Fruit fly (Drosophila melanogaster) whole organism, embryonic: Measurements from ENCODE around the gene CG10333.
A peak's percentile ranks its signal among the peaks of the same experiment; 100 is the strongest.

Experiments used
- Adf1 ChIP-seq: fragments of 200-800 bp; sonication (Bioruptor generic); IDR thresholded peaks from 2 replicates; pipeline ENCODE4 v1.3.6; 2022; ENCODE audit warnings: missing biosample characterization, missing genetic modification characterization
- Asciz ChIP-seq: fragments of 200-800 bp; sonication (Bioruptor generic); optimal IDR thresholded peaks from 2 replicates; lab custom pipeline; 2017; ENCODE audit warnings: missing biosample characterization, mild to moderate bottlenecking, missing genetic modification characterization, missing genetic modification reagents
- Blimp-1 ChIP-seq: fragments of 200-800 bp; sonication (Bioruptor generic); optimal IDR thresholded peaks from 3 replicates; lab custom pipeline; 2018; ENCODE audit warnings: missing biosample characterization, missing genetic modification characterization, mild to moderate bottlenecking, moderate library complexity, missing genetic modification reagents
- CG10209 ChIP-seq: fragments of 200-800 bp; sonication (Bioruptor generic); optimal IDR thresholded peaks from 3 replicates; lab custom pipeline; 2017; ENCODE audit warnings: missing biosample characterization, mild to moderate bottlenecking, missing genetic modification characterization, missing genetic modification reagents
- CG10267 ChIP-seq: fragments of 200-800 bp; sonication (Bioruptor generic); optimal IDR thresholded peaks from 2 replicates; lab custom pipeline; 2018; ENCODE audit warnings: missing biosample characterization, mild to moderate bottlenecking, missing genetic modification characterization, moderate library complexity
- CG11398 ChIP-seq: fragments of 200-800 bp; sonication (Bioruptor generic); optimal IDR thresholded peaks from 2 replicates; lab custom pipeline; 2016; ENCODE audit warnings: missing biosample characterization, missing genetic modification characterization
- CG12071 ChIP-seq: fragments of 200-800 bp; sonication (Bioruptor generic); optimal IDR thresholded peaks from 3 replicates; lab custom pipeline; 2018; ENCODE audit warnings: missing biosample characterization, mild to moderate bottlenecking, missing genetic modification characterization
- CG12155 ChIP-seq: fragments of 200-800 bp; sonication (Bioruptor generic); optimal IDR thresholded peaks from 3 replicates; lab custom pipeline; 2016; ENCODE audit warnings: missing biosample characterization, missing genetic modification characterization
- CG12659 ChIP-seq: fragments of 200-800 bp; sonication (Bioruptor generic); optimal IDR thresholded peaks from 3 replicates; lab custom pipeline; 2017; ENCODE audit warnings: mild to moderate bottlenecking, missing biosample characterization, missing genetic modification reagents, missing genetic modification characterization
- CG12942 ChIP-seq: fragments of 200-800 bp; sonication (Bioruptor generic); optimal IDR thresholded peaks from 3 replicates; lab custom pipeline; 2016; ENCODE audit warnings: missing biosample characterization, missing genetic modification characterization
- CG14050 ChIP-seq: fragments of 200-800 bp; sonication (Bioruptor generic); IDR thresholded peaks from 3 replicates; pipeline ENCODE4 v1.3.6; 2022; ENCODE audit warnings: missing biosample characterization, missing genetic modification characterization
- CG1529 ChIP-seq: fragments of 200-800 bp; sonication (Bioruptor generic); optimal IDR thresholded peaks from 3 replicates; lab custom pipeline; 2018; ENCODE audit warnings: missing biosample characterization, missing genetic modification characterization
- CG16813 ChIP-seq: fragments of 200-800 bp; sonication (Bioruptor generic); IDR thresholded peaks from 3 replicates; pipeline ENCODE4 v1.3.6; 2022; ENCODE audit warnings: missing biosample characterization, missing genetic modification characterization; ENCODE audit not compliant: partially characterized antibody
- CG3065 ChIP-seq: fragments of 200-800 bp; sonication (Bioruptor generic); optimal IDR thresholded peaks from 2 replicates; lab custom pipeline; 2016; ENCODE audit warnings: missing biosample characterization, missing genetic modification characterization
- CG31224 ChIP-seq: fragments of 200-800 bp; sonication (Bioruptor generic); IDR thresholded peaks from 2 replicates; pipeline ENCODE4 v1.3.6; 2022; ENCODE audit warnings: missing biosample characterization, missing genetic modification characterization
- CG6854 ChIP-seq: fragments of 200-800 bp; sonication (Bioruptor generic); optimal IDR thresholded peaks from 3 replicates; lab custom pipeline; 2017; ENCODE audit warnings: missing biosample characterization, mild to moderate bottlenecking, missing genetic modification characterization
- CG9215 ChIP-seq: fragments of 200-800 bp; sonication (Bioruptor generic); IDR thresholded peaks from 2 replicates; pipeline ENCODE4 v1.3.6; 2022; ENCODE audit warnings: missing biosample characterization, missing genetic modification characterization
- CG9609 ChIP-seq: fragments of 200-800 bp; sonication (Bioruptor generic); optimal IDR thresholded peaks from 3 replicates; lab custom pipeline; 2016; ENCODE audit warnings: missing biosample characterization, missing genetic modification characterization
- CTCF ChIP-seq: fragments of 200-800 bp; sonication (Bioruptor generic); optimal IDR thresholded peaks from 2 replicates; lab custom pipeline; 2017; ENCODE audit warnings: missing biosample characterization, mild to moderate bottlenecking, missing genetic modification characterization, moderate library complexity
- Dip2 ChIP-seq: fragments of 200-800 bp; sonication (Bioruptor generic); IDR thresholded peaks from 2 replicates; pipeline ENCODE4 v1.3.6; 2022; ENCODE audit warnings: missing biosample characterization, missing genetic modification characterization
- Doc3 ChIP-seq: fragments of 200-800 bp; sonication (Bioruptor generic); IDR thresholded peaks from 3 replicates; pipeline ENCODE4 v1.3.6; 2022; ENCODE audit warnings: missing biosample characterization, missing genetic modification characterization; ENCODE audit not compliant: partially characterized antibody
- ERR ChIP-seq: fragments of 200-800 bp; sonication (Bioruptor generic); optimal IDR thresholded peaks from 2 replicates; lab custom pipeline; 2016; ENCODE audit warnings: missing biosample characterization, missing genetic modification characterization
- Fer1 ChIP-seq: fragments of 200-800 bp; sonication (Bioruptor generic); optimal IDR thresholded peaks from 2 replicates; lab custom pipeline; 2017; ENCODE audit warnings: missing biosample characterization, mild to moderate bottlenecking, missing genetic modification characterization
- HLH3B ChIP-seq: fragments of 200-800 bp; sonication (Bioruptor generic); IDR thresholded peaks from 2 replicates; pipeline ENCODE4 v1.3.6; 2022; ENCODE audit warnings: missing biosample characterization, missing genetic modification characterization
- MBD-R2 ChIP-seq: fragments of 200-800 bp; sonication (Bioruptor generic); IDR thresholded peaks from 2 replicates; pipeline ENCODE4 v1.3.6; 2022; ENCODE audit warnings: missing biosample characterization, missing genetic modification characterization
- Myb ChIP-seq: fragments of 200-800 bp; sonication (Bioruptor generic); optimal IDR thresholded peaks from 2 replicates; lab custom pipeline; 2016; ENCODE audit warnings: missing biosample characterization, missing genetic modification characterization
- Nf-YB ChIP-seq: fragments of 200-800 bp; sonication (Bioruptor generic); optimal IDR thresholded peaks from 3 replicates; lab custom pipeline; 2019; ENCODE audit warnings: missing biosample characterization, mild to moderate bottlenecking, missing genetic modification characterization, moderate library complexity
- Pdp1 ChIP-seq, 2 experiments: fragments of 200-800 bp; sonication (Bioruptor generic); optimal IDR thresholded peaks; 3 replicates each; lab custom pipeline; 2016; ENCODE audit warnings: missing biosample characterization in 2 of 2, missing genetic modification characterization in 2 of 2, mild to moderate bottlenecking in 1 of 2, moderate library complexity in 1 of 2
- Six4 ChIP-seq: fragments of 200-800 bp; sonication (Bioruptor generic); optimal IDR thresholded peaks from 2 replicates; lab custom pipeline; 2016; ENCODE audit warnings: missing biosample characterization, missing genetic modification characterization
- Sox100B ChIP-seq: fragments of 200-800 bp; sonication (Bioruptor generic); optimal IDR thresholded peaks from 3 replicates; lab custom pipeline; 2018; ENCODE audit warnings: missing biosample characterization, mild to moderate bottlenecking, missing genetic modification characterization
- YL-1 ChIP-seq: fragments of 200-800 bp; sonication (Bioruptor generic); optimal IDR thresholded peaks from 3 replicates; lab custom pipeline; 2017; ENCODE audit warnings: missing biosample characterization, mild to moderate bottlenecking, missing genetic modification characterization
- aop ChIP-seq: fragments of 200-800 bp; sonication (Bioruptor generic); IDR thresholded peaks from 2 replicates; pipeline ENCODE4 v1.3.6; 2022; ENCODE audit warnings: missing biosample characterization, missing genetic modification characterization
- ase ChIP-seq: fragments of 200-800 bp; sonication (Bioruptor generic); IDR thresholded peaks from 3 replicates; pipeline ENCODE4 v1.3.6; 2022; ENCODE audit warnings: missing biosample characterization, missing genetic modification characterization
- az2 ChIP-seq: fragments of 200-800 bp; sonication (Bioruptor generic); optimal IDR thresholded peaks from 3 replicates; lab custom pipeline; 2016; ENCODE audit warnings: missing biosample characterization, missing genetic modification characterization
- caup ChIP-seq: fragments of 200-800 bp; sonication (Bioruptor generic); optimal IDR thresholded peaks from 3 replicates; lab custom pipeline; 2017; ENCODE audit warnings: missing biosample characterization, mild to moderate bottlenecking, missing genetic modification characterization, moderate library complexity; ENCODE audit not compliant: severe bottlenecking
- fd3F ChIP-seq: fragments of 200-800 bp; sonication (Bioruptor generic); optimal IDR thresholded peaks from 2 replicates; lab custom pipeline; 2018; ENCODE audit warnings: missing biosample characterization, mild to moderate bottlenecking, missing genetic modification characterization, moderate library complexity
- grn ChIP-seq: fragments of 200-800 bp; sonication (Bioruptor generic); optimal IDR thresholded peaks from 3 replicates; lab custom pipeline; 2017; ENCODE audit warnings: missing biosample characterization, missing genetic modification characterization
- h ChIP-seq: fragments of >200 bp; optimal IDR thresholded peaks from 2 replicates; lab custom pipeline; 2017
- ind ChIP-seq: fragments of 200-800 bp; sonication (Bioruptor generic); optimal IDR thresholded peaks from 3 replicates; lab custom pipeline; 2016; ENCODE audit warnings: missing biosample characterization, missing genetic modification characterization
- jigr1 ChIP-seq: fragments of 200-800 bp; sonication (Bioruptor generic); IDR thresholded peaks from 3 replicates; pipeline ENCODE4 v1.3.6; 2022; ENCODE audit warnings: missing biosample characterization, missing genetic modification characterization
- mam ChIP-seq: fragments of 200-800 bp; sonication (Bioruptor generic); optimal IDR thresholded peaks from 3 replicates; lab custom pipeline; 2016; ENCODE audit warnings: missing biosample characterization, missing genetic modification characterization
- nau ChIP-seq: fragments of 200-800 bp; sonication (Bioruptor generic); optimal IDR thresholded peaks from 3 replicates; lab custom pipeline; 2017; ENCODE audit warnings: missing biosample characterization, mild to moderate bottlenecking, missing genetic modification characterization, missing genetic modification reagents
- pnt ChIP-seq: fragments of 200-800 bp; sonication (Bioruptor generic); optimal IDR thresholded peaks from 3 replicates; lab custom pipeline; 2016; ENCODE audit warnings: missing biosample characterization, missing genetic modification characterization
- run ChIP-seq: fragments of 200-800 bp; sonication (Bioruptor generic); optimal IDR thresholded peaks from 3 replicates; lab custom pipeline; 2018; ENCODE audit warnings: missing biosample characterization, mild to moderate bottlenecking, missing genetic modification characterization
- scrt ChIP-seq: fragments of 200-800 bp; sonication (Bioruptor generic); optimal IDR thresholded peaks from 2 replicates; lab custom pipeline; 2018; ENCODE audit warnings: missing biosample characterization, mild to moderate bottlenecking, missing genetic modification characterization, moderate library complexity
- sim ChIP-seq: fragments of 200-800 bp; sonication (Bioruptor generic); IDR thresholded peaks from 2 replicates; pipeline ENCODE4 v1.3.6; 2022; ENCODE audit warnings: missing biosample characterization, missing genetic modification characterization
- sisA ChIP-seq: fragments of 200-800 bp; sonication (Bioruptor generic); IDR thresholded peaks from 2 replicates; pipeline ENCODE4 v1.3.6; 2022; ENCODE audit warnings: missing biosample characterization, missing genetic modification characterization
- tap ChIP-seq: fragments of 200-800 bp; optimal IDR thresholded peaks from 3 replicates; lab custom pipeline; 2019; ENCODE audit warnings: missing biosample characterization, mild to moderate bottlenecking, missing genetic modification characterization, moderate library complexity
- tio ChIP-seq: fragments of 200-800 bp; sonication (Bioruptor generic); optimal IDR thresholded peaks from 2 replicates; lab custom pipeline; 2017; ENCODE audit warnings: missing biosample characterization, missing genetic modification characterization, inconsistent platforms
- tll ChIP-seq, 2 experiments: fragments of 200-800 bp in 1 of 2; fragments of >200 bp in 1 of 2; sonication (Bioruptor generic) in 1 of 2; optimal IDR thresholded peaks; 2 replicates each; lab custom pipeline; 2017 to 2019; ENCODE audit warnings: missing biosample characterization in 2 of 2, missing genetic modification characterization in 2 of 2, mild to moderate bottlenecking in 1 of 2, moderate library complexity in 1 of 2
- tx ChIP-seq: fragments of 200-800 bp; sonication (Bioruptor generic); optimal IDR thresholded peaks from 2 replicates; lab custom pipeline; 2016; ENCODE audit warnings: missing biosample characterization, missing genetic modification characterization
- unc-4 ChIP-seq: fragments of 200-800 bp; sonication (Bioruptor generic); IDR thresholded peaks from 2 replicates; pipeline ENCODE4 v1.3.6; 2022; ENCODE audit warnings: missing biosample characterization, missing genetic modification characterization; ENCODE audit not compliant: partially characterized antibody
- vvl ChIP-seq: fragments of 200-800 bp; sonication (Bioruptor generic); IDR thresholded peaks from 2 replicates; pipeline ENCODE4 v1.3.6; 2022; ENCODE audit warnings: missing biosample characterization, missing genetic modification characterization

The CG10333 gene

DNA sequence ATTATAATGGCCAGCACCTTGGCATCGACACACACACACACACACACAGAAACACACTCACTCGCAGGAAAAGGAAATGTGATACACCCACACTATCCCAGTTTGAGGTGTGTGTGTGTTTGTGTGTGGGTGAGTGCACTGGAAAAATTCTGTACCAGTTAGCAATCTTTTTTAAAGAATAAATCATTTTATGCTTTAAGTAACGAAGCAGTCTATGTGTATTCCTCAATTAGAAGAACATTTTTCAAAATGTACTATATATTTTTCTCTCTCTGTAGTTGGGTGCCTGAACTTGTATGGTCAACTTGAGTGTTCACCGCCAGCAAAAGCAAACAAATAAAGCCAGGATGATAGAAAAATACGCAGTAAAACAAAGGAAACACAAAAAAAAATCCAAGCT is 22.0 kb upstream of the CG10333 start (continued):
- TF ChIP-seq CG6854 (GFP tag; lab: Kevin White, UChicago): no peak
- no peak for TF ChIP-seq sim (GFP tag; lab: Robert Waterston, UW)
- no peak for TF ChIP-seq aop (GFP tag; lab: Robert Waterston, UW)
- TF ChIP-seq Doc3 (GFP tag; lab: Robert Waterston, UW): no peak
- TF ChIP-seq CG16813 (GFP tag; lab: Robert Waterston, UW): no peak
- TF ChIP-seq ind: peak; percentile 39
- TF ChIP-seq Pdp1 (GFP tag; optimal IDR thresholded peaks at IDR 0.05; lab: Kevin White, UChicago): peak in 1 of 2 experiments; percentile 9
- no peak for TF ChIP-seq CG3065 (GFP tag; lab: Kevin White, UChicago)
- no peak for TF ChIP-seq CG14050 (GFP tag; lab: Robert Waterston, UW)
- TF ChIP-seq CG11398 (GFP tag; lab: Kevin White, UChicago): no peak
- no peak for TF ChIP-seq CG1529 (GFP tag; lab: Kevin White, UChicago)
- no peak for TF ChIP-seq Dip2 (GFP tag; lab: Robert Waterston, UW)
- TF ChIP-seq CG9609 (GFP tag; lab: Kevin White, UChicago): no peak
- TF ChIP-seq Asciz: no peak
- no peak for TF ChIP-seq pnt (GFP tag; lab: Kevin White, UChicago)
- TF ChIP-seq scrt (GFP tag; lab: Kevin White, UChicago): no peak
- TF ChIP-seq nau (GFP tag; lab: Kevin White, UChicago): no peak
- TF ChIP-seq ERR (GFP tag; lab: Kevin White, UChicago): no peak
- no peak for TF ChIP-seq unc-4 (GFP tag; lab: Robert Waterston, UW)
- no peak for TF ChIP-seq Adf1 (GFP tag; lab: Robert Waterston, UW)
- TF ChIP-seq CG10267 (tag; lab: Kevin White, UChicago): no peak
- no peak for TF ChIP-seq MBD-R2 (GFP tag; lab: Robert Waterston, UW)
- no peak for TF ChIP-seq caup (GFP tag; lab: Kevin White, UChicago)
- TF ChIP-seq Nf-YB: no peak
- TF ChIP-seq h (lab: Kevin White, UChicago): no peak
- TF ChIP-seq sisA (GFP tag; lab: Robert Waterston, UW): peak; percentile 65
- TF ChIP-seq Sox100B (GFP tag; lab: Kevin White, UChicago): no peak
- no peak for TF ChIP-seq CG12942
- TF ChIP-seq CG10209: no peak
- TF ChIP-seq CG12155 (GFP tag; lab: Kevin White, UChicago): peak; percentile 8
- no peak for TF ChIP-seq YL-1 (GFP tag; lab: Kevin White, UChicago)
- TF ChIP-seq CG31224 (GFP tag; lab: Robert Waterston, UW): no peak
- TF ChIP-seq grn (GFP tag; lab: Kevin White, UChicago): no peak
- no peak for TF ChIP-seq CG12659
- TF ChIP-seq Fer1 (GFP tag; lab: Kevin White, UChicago): peak; percentile 33
- TF ChIP-seq tap (tag; lab: Kevin White, UChicago): no peak
- TF ChIP-seq fd3F: no peak
- TF ChIP-seq mam (GFP tag; lab: Kevin White, UChicago): no peak
- TF ChIP-seq CG9215 (GFP tag; lab: Robert Waterston, UW): no peak
- no peak for TF ChIP-seq tll (GFP tag; optimal IDR thresholded peaks at IDR 0.05; lab: Kevin White, UChicago)
- no peak for TF ChIP-seq run (tag; lab: Kevin White, UChicago)
- no peak for TF ChIP-seq Six4 (GFP tag; lab: Kevin White, UChicago)
- no peak for TF ChIP-seq tio (GFP tag; lab: Kevin White, UChicago)
- no peak for TF ChIP-seq CG12071
- peak; percentile 6 for TF ChIP-seq Blimp-1 (GFP tag; lab: Kevin White, UChicago)
- TF ChIP-seq HLH3B: no peak
- no peak for TF ChIP-seq tx (GFP tag; lab: Kevin White, UChicago)
- TF ChIP-seq az2 (GFP tag; lab: Kevin White, UChicago): no peak
- TF ChIP-seq Myb (GFP tag; lab: Kevin White, UChicago): no peak
- TF ChIP-seq jigr1 (GFP tag; lab: Robert Waterston, UW): no peak
- no peak for TF ChIP-seq CTCF (GFP tag; lab: Kevin White, UChicago)
- no peak for TF ChIP-seq vvl
- TF ChIP-seq ase (GFP tag; lab: Robert Waterston, UW): no peak
